Fruit fly (Drosophila melanogaster) S2 (cell line): ENCODE results near the gene Tace.

Experiments
- CG8478 ChIP-seq: fragments of >200 bp; optimal IDR thresholded peaks from 2 replicates; lab custom pipeline; 2018
- CTCF ChIP-seq, 2 experiments: fragments of >200 bp; optimal IDR thresholded peaks; 2 replicates each; lab custom pipeline; 2018

- TF ChIP-seq CTCF (optimal IDR thresholded peaks at IDR 0.05; lab: Kevin White, UChicago) = no peak
- TF ChIP-seq CG8478 (lab: Kevin White, UChicago) = no peak
These were observed 17.2 kb upstream of the Tace start, which contains the start of gene CG7896 for dm6 chr3R:29983073-29983544.
